Worm (Caenorhabditis elegans) whole organism, L2 larva: ENCODE data around the gene EEED8.18.

Experiments
- C34F6.9 ChIP-seq: fragments of 150-350 bp; optimal IDR thresholded peaks from 2 replicates; lab custom pipeline; 2014; ENCODE audit warnings: missing biosample characterization, missing genetic modification characterization
- F13H6.1 ChIP-seq: sonication (generic microtip); optimal IDR thresholded peaks from 2 replicates; lab custom pipeline; 2016; ENCODE audit warnings: missing genetic modification characterization, missing compliant biosample characterization
- R02D3.7 ChIP-seq: fragments of 150-350 bp; optimal IDR thresholded peaks from 2 replicates; lab custom pipeline; 2014; ENCODE audit warnings: missing biosample characterization, missing genetic modification characterization
- Y55F3AM.14 ChIP-seq: fragments of 200-800 bp; sonication (Bioruptor generic); optimal IDR thresholded peaks from 2 replicates; lab custom pipeline; 2018; ENCODE audit warnings: mild to moderate bottlenecking, missing genetic modification characterization, missing compliant biosample characterization
- aly-2 ChIP-seq: fragments of 150-350 bp; optimal IDR thresholded peaks from 2 replicates; lab custom pipeline; 2014; ENCODE audit warnings: missing biosample characterization, missing genetic modification characterization
- ama-1 ChIP-seq: fragments of 150-350 bp; optimal IDR thresholded peaks from 2 replicates; lab custom pipeline; 2018; ENCODE audit warnings: inconsistent platforms
- blmp-1 ChIP-seq: sonication (generic microtip); optimal IDR thresholded peaks from 2 replicates; lab custom pipeline; 2017; ENCODE audit warnings: missing genetic modification characterization, mild to moderate bottlenecking, missing compliant biosample characterization, antibody characterized with exemption, moderate library complexity; ENCODE audit not compliant: insufficient read depth
- ceh-16 ChIP-seq: fragments of 150-350 bp; optimal IDR thresholded peaks from 2 replicates; lab custom pipeline; 2014; ENCODE audit warnings: missing biosample characterization, missing genetic modification characterization
- crh-2 ChIP-seq: sonication (generic microtip); optimal IDR thresholded peaks from 2 replicates; lab custom pipeline; 2017; ENCODE audit warnings: missing biosample characterization, missing genetic modification characterization
- dmd-4 ChIP-seq: sonication (generic microtip); optimal IDR thresholded peaks from 2 replicates; lab custom pipeline; 2017; ENCODE audit warnings: missing biosample characterization, missing genetic modification characterization
- egl-27 ChIP-seq: sonication (generic microtip); optimal IDR thresholded peaks from 3 replicates; lab custom pipeline; 2017; ENCODE audit warnings: missing biosample characterization, missing genetic modification reagents, missing genetic modification characterization
- elt-1 ChIP-seq: fragments of 150-350 bp; optimal IDR thresholded peaks from 2 replicates; lab custom pipeline; 2014; ENCODE audit warnings: missing biosample characterization, missing genetic modification characterization
- elt-3 ChIP-seq: sonication (generic microtip); optimal IDR thresholded peaks from 2 replicates; lab custom pipeline; 2017; ENCODE audit warnings: missing biosample characterization, missing genetic modification characterization
- fos-1 ChIP-seq: fragments of 150-350 bp; optimal IDR thresholded peaks from 2 replicates; lab custom pipeline; 2014; ENCODE audit warnings: missing biosample characterization, missing genetic modification characterization
- gmeb-1 ChIP-seq: fragments of 150-350 bp; optimal IDR thresholded peaks from 2 replicates; lab custom pipeline; 2014; ENCODE audit warnings: missing biosample characterization, missing genetic modification characterization
- lin-11 ChIP-seq: fragments of 150-350 bp; sonication (generic microtip); optimal IDR thresholded peaks from 2 replicates; lab custom pipeline; 2014; ENCODE audit warnings: missing biosample characterization, missing genetic modification characterization, inconsistent platforms, mixed read lengths
- lin-13 ChIP-seq: fragments of 150-350 bp; optimal IDR thresholded peaks from 2 replicates; lab custom pipeline; 2014; ENCODE audit warnings: missing biosample characterization, missing genetic modification reagents, missing genetic modification characterization
- lin-39 ChIP-seq: fragments of 150-350 bp; optimal IDR thresholded peaks from 2 replicates; lab custom pipeline; 2014; ENCODE audit warnings: missing biosample characterization, missing genetic modification reagents, missing genetic modification characterization
- lsy-2 ChIP-seq, 2 experiments: fragments of 150-350 bp in 1 of 2; sonication (generic microtip) in 1 of 2; optimal IDR thresholded peaks; 2 replicates each; lab custom pipeline; 2014 to 2017; ENCODE audit warnings: missing biosample characterization in 2 of 2, missing genetic modification characterization in 2 of 2
- mab-5 ChIP-seq: fragments of 150-350 bp; optimal IDR thresholded peaks from 2 replicates; lab custom pipeline; 2014; ENCODE audit warnings: missing biosample characterization, missing genetic modification characterization
- mbf-1 ChIP-seq: sonication (generic microtip); optimal IDR thresholded peaks from 2 replicates; lab custom pipeline; 2017; ENCODE audit warnings: missing biosample characterization, missing genetic modification characterization
- mdl-1 ChIP-seq, 2 experiments: fragments of 150-350 bp in 1 of 2; sonication (generic microtip) in 1 of 2; optimal IDR thresholded peaks; 2 replicates each; lab custom pipeline; 2017; ENCODE audit warnings: missing biosample characterization in 2 of 2, missing genetic modification characterization in 2 of 2
- nhr-129 ChIP-seq: fragments of 150-350 bp; optimal IDR thresholded peaks from 2 replicates; lab custom pipeline; 2014; ENCODE audit warnings: missing biosample characterization, missing genetic modification characterization
- nhr-21 ChIP-seq: fragments of 150-350 bp; optimal IDR thresholded peaks from 2 replicates; lab custom pipeline; 2014; ENCODE audit warnings: missing biosample characterization, missing genetic modification characterization
- nhr-237 ChIP-seq: fragments of 150-350 bp; optimal IDR thresholded peaks from 2 replicates; lab custom pipeline; 2014; ENCODE audit warnings: missing biosample characterization, missing genetic modification characterization
- nhr-25 ChIP-seq: fragments of 150-350 bp; sonication (generic microtip); optimal IDR thresholded peaks from 3 replicates; lab custom pipeline; 2014; ENCODE audit warnings: missing biosample characterization, missing genetic modification characterization
- nhr-6 ChIP-seq: fragments of 150-350 bp; optimal IDR thresholded peaks from 2 replicates; lab custom pipeline; 2014; ENCODE audit warnings: missing biosample characterization, missing genetic modification characterization
- skn-1 ChIP-seq: sonication (generic microtip); optimal IDR thresholded peaks from 2 replicates; lab custom pipeline; 2017; ENCODE audit warnings: missing biosample characterization, missing genetic modification characterization
- sma-3 ChIP-seq: sonication (generic microtip); optimal IDR thresholded peaks from 2 replicates; lab custom pipeline; 2016; ENCODE audit warnings: missing genetic modification reagents, missing genetic modification characterization, missing compliant biosample characterization
- sma-9 ChIP-seq, 2 experiments: fragments of 150-350 bp in 1 of 2; sonication (generic microtip) in 1 of 2; optimal IDR thresholded peaks; 2 replicates each; lab custom pipeline; 2014 to 2016; ENCODE audit warnings: missing genetic modification characterization in 2 of 2, mild to moderate bottlenecking in 1 of 2, missing biosample characterization in 1 of 2, missing compliant biosample characterization in 1 of 2, missing genetic modification reagents in 1 of 2, moderate library complexity in 1 of 2
- snpc-4 ChIP-seq: fragments of 150-350 bp; optimal IDR thresholded peaks from 2 replicates; lab custom pipeline; 2014; ENCODE audit warnings: missing biosample characterization, missing genetic modification characterization
- unc-39 ChIP-seq: fragments of 150-350 bp; optimal IDR thresholded peaks from 2 replicates; lab custom pipeline; 2014; ENCODE audit warnings: missing biosample characterization, missing genetic modification characterization
- zag-1 ChIP-seq: fragments of 150-350 bp; optimal IDR thresholded peaks from 2 replicates; lab custom pipeline; 2014; ENCODE audit warnings: missing biosample characterization, missing genetic modification characterization
- ztf-1 ChIP-seq: fragments of 200-800 bp; sonication (Bioruptor generic); conservative IDR thresholded peaks from 2 replicates; pipeline ENCODE4 v1.3.6; 2022; ENCODE audit warnings: missing genetic modification characterization, missing compliant biosample characterization
- ztf-11 ChIP-seq: sonication (generic microtip); optimal IDR thresholded peaks from 2 replicates; lab custom pipeline; 2017; ENCODE audit warnings: missing biosample characterization, missing genetic modification characterization

EEED8.18 gene

ce11 chrII:5429522-5430257, 17.3 kb upstream of the EEED8.18 start, which contains the start of the genes F07F6.4 and F07F6.2:
TSS of gene F07F6.4 (minus strand) at chrII:5429572.
TSS of gene F07F6.2 (plus strand) at chrII:5430207.
- TF ChIP-seq lin-39 (no peak), elt-1 (tag; lab: Kevin White, UChicago) (no peak), egl-27 (tag; lab: Kevin White, UChicago) (no peak), nhr-25 (tag; lab: Kevin White, UChicago) (no peak), nhr-21 (no peak), nhr-237 (tag; lab: Kevin White, UChicago) (no peak), C34F6.9 (peak; percentile 59), nhr-129 (tag; lab: Kevin White, UChicago) (peak; percentile 8), blmp-1 (no peak), lsy-2 (tag; optimal IDR thresholded peaks at IDR 0.05; lab: Kevin White, UChicago) (peak in 1 of 2 experiments; percentile 58), crh-2 (tag; lab: Kevin White, UChicago) (peak; percentile 88), lin-13 (GFP tag; lab: Kevin White, UChicago) (peak; percentile 5), F13H6.1 (tag; lab: Kevin White, UChicago) (no peak), mab-5 (tag; lab: Kevin White, UChicago) (no peak)

ce11 chrII:5426470-5426869, 14.1 kb upstream of the EEED8.18 start:
- TF ChIP-seq ceh-16 (tag; lab: Kevin White, UChicago) (no peak), unc-39 (tag; lab: Kevin White, UChicago) (no peak), R02D3.7 (tag; lab: Kevin White, UChicago) (no peak), ztf-1 (GFP tag; lab: Robert Waterston, UW) (no peak), snpc-4 (tag; lab: Kevin White, UChicago) (no peak), ztf-11 (no peak), aly-2 (tag; lab: Kevin White, UChicago) (no peak), mbf-1 (no peak), elt-3 (tag; lab: Kevin White, UChicago) (no peak), sma-9 (GFP tag; optimal IDR thresholded peaks at IDR 0.05; lab: Kevin White, UChicago) (no peak), sma-9 (tag; optimal IDR thresholded peaks at IDR 0.05; lab: Kevin White, UChicago) (no peak), egl-27 (tag; lab: Kevin White, UChicago) (no peak), nhr-129 (tag; lab: Kevin White, UChicago) (no peak), lin-39 (no peak), zag-1 (tag; lab: Kevin White, UChicago) (no peak), skn-1 (no peak)

- TF ChIP-seq sma-3 (no peak), dmd-4 (no peak), nhr-129 (tag; lab: Kevin White, UChicago) (peak; percentile 92), sma-9 (GFP tag; optimal IDR thresholded peaks at IDR 0.05; lab: Kevin White, UChicago) (peak; percentile 27), sma-9 (tag; optimal IDR thresholded peaks at IDR 0.05; lab: Kevin White, UChicago) (no peak), lin-39 (no peak), Y55F3AM.14 (GFP tag; lab: Kevin White, UChicago) (no peak), C34F6.9 (peak; percentile 79), unc-39 (tag; lab: Kevin White, UChicago) (no peak), nhr-6 (tag; lab: Kevin White, UChicago) (no peak), gmeb-1 (tag; lab: Kevin White, UChicago) (no peak), ceh-16 (tag; lab: Kevin White, UChicago) (no peak), nhr-25 (tag; lab: Kevin White, UChicago) (peak; percentile 69), lsy-2 (tag; optimal IDR thresholded peaks at IDR 0.05; lab: Kevin White, UChicago) (peak in 1 of 2 experiments; percentile 71), ama-1 (lab: Kevin White, UChicago) (peak; percentile 28), fos-1 (tag; lab: Kevin White, UChicago) (peak; percentile 63), aly-2 (tag; lab: Kevin White, UChicago) (no peak), mdl-1 (tag; optimal IDR thresholded peaks at IDR 0.05; lab: Kevin White, UChicago) (no peak), ztf-11 (no peak), snpc-4 (tag; lab: Kevin White, UChicago) (no peak), crh-2 (tag; lab: Kevin White, UChicago) (peak; percentile 76), F13H6.1 (tag; lab: Kevin White, UChicago) (peak; percentile 38), egl-27 (tag; lab: Kevin White, UChicago) (no peak), lin-11 (tag; lab: Kevin White, UChicago) (no peak)
These were observed 13.6 kb upstream of the EEED8.18 start for ce11 chrII:5426054-5426453.
